Worm (Caenorhabditis elegans) whole organism, midembryonic: Measurements from ENCODE around the gene gpc-1.

Experiments used
- T22C8.4 ChIP-seq: fragments of 200-800 bp; sonication (Bioruptor generic); IDR thresholded peaks from 2 replicates; pipeline ENCODE4 v1.3.6; 2022; ENCODE audit warnings: missing genetic modification characterization, missing compliant biosample characterization
- cog-1 ChIP-seq: sonication (generic microtip); optimal IDR thresholded peaks from 2 replicates; lab custom pipeline; 2016; ENCODE audit warnings: missing genetic modification characterization, missing compliant biosample characterization
- flt-1 ChIP-seq: fragments of 200-800 bp; sonication (Bioruptor generic); IDR thresholded peaks from 2 replicates; pipeline ENCODE4 v1.3.6; 2022; ENCODE audit warnings: missing genetic modification characterization, missing compliant biosample characterization
- klf-2 ChIP-seq: fragments of 200-800 bp; sonication (Bioruptor generic); conservative IDR thresholded peaks from 2 replicates; pipeline ENCODE4 v1.3.6; 2022; ENCODE audit warnings: missing genetic modification reagents, missing genetic modification characterization, missing compliant biosample characterization
- med-1 ChIP-seq: sonication (generic microtip); optimal IDR thresholded peaks from 2 replicates; lab custom pipeline; 2017; ENCODE audit warnings: missing genetic modification characterization, mild to moderate bottlenecking, missing compliant biosample characterization, antibody characterized with exemption, missing genetic modification reagents; ENCODE audit not compliant: insufficient read depth
- ref-1 ChIP-seq: fragments of 200-800 bp; sonication (Bioruptor generic); conservative IDR thresholded peaks from 2 replicates; pipeline ENCODE4 v1.3.6; 2022; ENCODE audit warnings: missing genetic modification reagents, missing genetic modification characterization, missing compliant biosample characterization
- tab-1 ChIP-seq: fragments of 200-800 bp; sonication (Bioruptor generic); IDR thresholded peaks from 2 replicates; pipeline ENCODE4 v1.3.6; 2022; ENCODE audit warnings: missing genetic modification characterization, missing compliant biosample characterization
- ztf-23 ChIP-seq: fragments of 200-800 bp; sonication (Bioruptor generic); IDR thresholded peaks from 2 replicates; pipeline ENCODE4 v1.3.6; 2022; ENCODE audit warnings: missing genetic modification reagents, missing genetic modification characterization, missing compliant biosample characterization
- ztf-29 ChIP-seq: fragments of 200-800 bp; sonication (Bioruptor generic); IDR thresholded peaks from 2 replicates; pipeline ENCODE4 v1.3.6; 2022; ENCODE audit warnings: missing genetic modification reagents, missing genetic modification characterization, missing compliant biosample characterization

gpc-1 gene

ce11 chrX:12884873-12885272 is at the start of gene gpc-1:
gpc-1 (minus strand) TSS chrX:12884989.
- no peak for TF ChIP-seq ztf-23 (GFP tag; lab: Robert Waterston, UW)

- TF ChIP-seq flt-1 (GFP tag; lab: Robert Waterston, UW): no peak
- no peak for TF ChIP-seq tab-1 (GFP tag; lab: Robert Waterston, UW)
- no peak for TF ChIP-seq cog-1 (tag; lab: Kevin White, UChicago)
- TF ChIP-seq ref-1 (GFP tag; lab: Robert Waterston, UW): no peak
- TF ChIP-seq klf-2 (GFP tag; lab: Robert Waterston, UW): no peak
- no peak for TF ChIP-seq ztf-29 (GFP tag; lab: Robert Waterston, UW)
- TF ChIP-seq med-1 (GFP tag; lab: Kevin White, UChicago): no peak
- no peak for TF ChIP-seq T22C8.4 (GFP tag; lab: Robert Waterston, UW)
- TF ChIP-seq ztf-23 (GFP tag; lab: Robert Waterston, UW): no peak
Measured at ce11 chrX:12929961-12930360, 45.2 kb upstream of the gpc-1 start, which contains the start of gene C34E7.3. C34E7.3 (plus strand) TSS chrX:12930261.

ce11 chrX:12928753-12929152 is 44.0 kb upstream of the gpc-1 start:
- TF ChIP-seq T22C8.4 (GFP tag; lab: Robert Waterston, UW) (no peak), tab-1 (GFP tag; lab: Robert Waterston, UW) (no peak), med-1 (GFP tag; lab: Kevin White, UChicago) (no peak), flt-1 (GFP tag; lab: Robert Waterston, UW) (no peak), cog-1 (tag; lab: Kevin White, UChicago) (no peak), ref-1 (GFP tag; lab: Robert Waterston, UW) (no peak), klf-2 (GFP tag; lab: Robert Waterston, UW) (no peak), ztf-29 (GFP tag; lab: Robert Waterston, UW) (no peak), ztf-23 (GFP tag; lab: Robert Waterston, UW) (no peak)

- TF ChIP-seq ref-1 (GFP tag; lab: Robert Waterston, UW) (no peak), flt-1 (GFP tag; lab: Robert Waterston, UW) (no peak), ztf-29 (GFP tag; lab: Robert Waterston, UW) (no peak), tab-1 (GFP tag; lab: Robert Waterston, UW) (no peak), med-1 (GFP tag; lab: Kevin White, UChicago) (no peak), ztf-23 (GFP tag; lab: Robert Waterston, UW) (no peak), T22C8.4 (GFP tag; lab: Robert Waterston, UW) (no peak), cog-1 (tag; lab: Kevin White, UChicago) (no peak), klf-2 (GFP tag; lab: Robert Waterston, UW) (no peak)
Measured at ce11 chrX:12926998-12927397, 42.2 kb upstream of the gpc-1 start.

ce11 chrX:12918454-12918853 is 33.7 kb upstream of the gpc-1 start:
- no peak for TF ChIP-seq ztf-29 (GFP tag; lab: Robert Waterston, UW)

ce11 chrX:12916418-12916817 is 31.6 kb upstream of the gpc-1 start:
- TF ChIP-seq T22C8.4 (GFP tag; lab: Robert Waterston, UW): no peak
- TF ChIP-seq ref-1 (GFP tag; lab: Robert Waterston, UW): no peak
- TF ChIP-seq klf-2 (GFP tag; lab: Robert Waterston, UW): no peak
- TF ChIP-seq med-1 (GFP tag; lab: Kevin White, UChicago): no peak
- no peak for TF ChIP-seq tab-1 (GFP tag; lab: Robert Waterston, UW)
- no peak for TF ChIP-seq cog-1 (tag; lab: Kevin White, UChicago)
- TF ChIP-seq ztf-23 (GFP tag; lab: Robert Waterston, UW): no peak
- TF ChIP-seq ztf-29 (GFP tag; lab: Robert Waterston, UW): no peak
- TF ChIP-seq flt-1 (GFP tag; lab: Robert Waterston, UW): no peak

- TF ChIP-seq med-1 (GFP tag; lab: Kevin White, UChicago) (no peak), klf-2 (GFP tag; lab: Robert Waterston, UW) (no peak), flt-1 (GFP tag; lab: Robert Waterston, UW) (no peak), tab-1 (GFP tag; lab: Robert Waterston, UW) (no peak), cog-1 (tag; lab: Kevin White, UChicago) (no peak), ztf-23 (GFP tag; lab: Robert Waterston, UW) (no peak), ztf-29 (GFP tag; lab: Robert Waterston, UW) (no peak), ref-1 (GFP tag; lab: Robert Waterston, UW) (no peak), T22C8.4 (GFP tag; lab: Robert Waterston, UW) (no peak)
Measured at ce11 chrX:12915693-12916092, 30.9 kb upstream of the gpc-1 start.

- TF ChIP-seq ztf-23 (GFP tag; lab: Robert Waterston, UW) (no peak), ref-1 (GFP tag; lab: Robert Waterston, UW) (no peak), klf-2 (GFP tag; lab: Robert Waterston, UW) (no peak), tab-1 (GFP tag; lab: Robert Waterston, UW) (no peak), flt-1 (GFP tag; lab: Robert Waterston, UW) (no peak), ztf-29 (GFP tag; lab: Robert Waterston, UW) (no peak), med-1 (GFP tag; lab: Kevin White, UChicago) (no peak)
Measured at ce11 chrX:12915058-12915457, 30.3 kb upstream of the gpc-1 start.

ce11 chrX:12914209-12914608 is 29.4 kb upstream of the gpc-1 start:
- no peak for TF ChIP-seq med-1 (GFP tag; lab: Kevin White, UChicago)
- no peak for TF ChIP-seq ztf-23 (GFP tag; lab: Robert Waterston, UW)
- TF ChIP-seq klf-2 (GFP tag; lab: Robert Waterston, UW): no peak
- TF ChIP-seq flt-1 (GFP tag; lab: Robert Waterston, UW): no peak
- no peak for TF ChIP-seq tab-1 (GFP tag; lab: Robert Waterston, UW)
- no peak for TF ChIP-seq cog-1 (tag; lab: Kevin White, UChicago)
- TF ChIP-seq ref-1 (GFP tag; lab: Robert Waterston, UW): no peak
- TF ChIP-seq T22C8.4 (GFP tag; lab: Robert Waterston, UW): no peak
- no peak for TF ChIP-seq ztf-29 (GFP tag; lab: Robert Waterston, UW)
